Fruit fly (Drosophila melanogaster): ENCODE results near the gene Eig71Ee.

Gene Eig71Ee

dm6 chr3L:15624097-15624496 is 31.7 kb downstream of the Eig71Ee start:
- TF ChIP-seq svp (GFP tag): peak; percentile 13
- no peak for TF ChIP-seq Eip93F (GFP tag; optimal IDR thresholded peaks at IDR 0.05)
- TF ChIP-seq net (GFP tag; optimal IDR thresholded peaks at IDR 0.05): no peak
- no peak for TF ChIP-seq fkh (GFP tag; optimal IDR thresholded peaks at IDR 0.05)

- peak; percentile 26 for TF ChIP-seq Ets96B (tag; optimal IDR thresholded peaks at IDR 0.05)
- TF ChIP-seq CG8119 (GFP tag; IDR thresholded peaks at IDR 0.05): no peak
- peak; percentile 45 for TF ChIP-seq CG6854 (GFP tag; optimal IDR thresholded peaks at IDR 0.05)
- peak; percentile 58 for TF ChIP-seq Smox (GFP tag; optimal IDR thresholded peaks at IDR 0.05)
- TF ChIP-seq salr (GFP tag; optimal IDR thresholded peaks at IDR 0.05): peak; percentile 6 to 51
- peak; percentile 41 for TF ChIP-seq CG6808 (GFP tag; optimal IDR thresholded peaks at IDR 0.05)
- peak; percentile 65 for TF ChIP-seq fd85E (GFP tag; optimal IDR thresholded peaks at IDR 0.05)
- peak; percentile 82 for TF ChIP-seq esn (GFP tag; optimal IDR thresholded peaks at IDR 0.05)
- peak; percentile 32 for TF ChIP-seq fd59A (GFP tag; optimal IDR thresholded peaks at IDR 0.05)
- TF ChIP-seq acj6 (GFP tag; optimal IDR thresholded peaks at IDR 0.05): peak; percentile 61
- peak; percentile 74 for TF ChIP-seq pdm3 (GFP tag; optimal IDR thresholded peaks at IDR 0.05)
- peak; percentile 65 for TF ChIP-seq CG10669 (GFP tag; optimal IDR thresholded peaks at IDR 0.05)
- peak; percentile 34 to 64 for TF ChIP-seq ss (GFP tag; optimal IDR thresholded peaks at IDR 0.05)
- TF ChIP-seq Sox14 (GFP tag; optimal IDR thresholded peaks at IDR 0.05): peak; percentile 86
- TF ChIP-seq eg (GFP tag; IDR thresholded peaks at IDR 0.05): peak; percentile 69
- TF ChIP-seq dac (GFP tag; optimal IDR thresholded peaks at IDR 0.05): peak; percentile 41
- TF ChIP-seq CG4318 (GFP tag; optimal IDR thresholded peaks at IDR 0.05): no peak
- TF ChIP-seq CG7368 (GFP tag; optimal IDR thresholded peaks at IDR 0.05): peak; percentile 69
- peak; percentile 86 for TF ChIP-seq lz (GFP tag; optimal IDR thresholded peaks at IDR 0.05)
- peak; percentile 72 for TF ChIP-seq OdsH (GFP tag; optimal IDR thresholded peaks at IDR 0.05)
- peak; percentile 31 for TF ChIP-seq CG1621 (tag; optimal IDR thresholded peaks at IDR 0.05)
- TF ChIP-seq Sox15 (GFP tag; optimal IDR thresholded peaks at IDR 0.05): peak; percentile 51
- TF ChIP-seq CG15336 (GFP tag; IDR thresholded peaks at IDR 0.05): no peak; the same call in 1 of the 2 replicates
- TF ChIP-seq Ets21C (GFP tag; optimal IDR thresholded peaks at IDR 0.05): peak; percentile 63
- TF ChIP-seq Blimp-1 (GFP tag; optimal IDR thresholded peaks at IDR 0.05): peak; percentile 50
- peak; percentile 57 for TF ChIP-seq fkh (GFP tag; optimal IDR thresholded peaks at IDR 0.05)
- TF ChIP-seq achi (GFP tag; optimal IDR thresholded peaks at IDR 0.05): peak; percentile 68
- peak; percentile 70 for TF ChIP-seq Eip75B (GFP tag; optimal IDR thresholded peaks at IDR 0.05)
- peak; percentile 15 for TF ChIP-seq CG8632 (GFP tag; optimal IDR thresholded peaks at IDR 0.05)
- no peak for TF ChIP-seq Eip93F (GFP tag; optimal IDR thresholded peaks at IDR 0.05)
- peak; percentile 77 for TF ChIP-seq Hr39 (GFP tag; optimal IDR thresholded peaks at IDR 0.05)
- peak; percentile 16 for TF ChIP-seq CG9139 (GFP tag; optimal IDR thresholded peaks at IDR 0.05)
- peak; percentile 81 for TF ChIP-seq vri (GFP tag; optimal IDR thresholded peaks at IDR 0.05)
- TF ChIP-seq Eip78C (GFP tag): peak; percentile 85
- TF ChIP-seq CG6163 (GFP tag; IDR thresholded peaks at IDR 0.05): peak; percentile 70
- peak; percentile 15 for TF ChIP-seq spab (GFP tag; optimal IDR thresholded peaks at IDR 0.05)
- peak; percentile 85 for TF ChIP-seq topi (GFP tag; optimal IDR thresholded peaks at IDR 0.05)
- peak; percentile 85 for TF ChIP-seq svp (GFP tag)
- peak; percentile 66 for TF ChIP-seq net (GFP tag; optimal IDR thresholded peaks at IDR 0.05)
- TF ChIP-seq CG11902 (GFP tag; optimal IDR thresholded peaks at IDR 0.05): peak; percentile 63
- TF ChIP-seq CG6276 (GFP tag; optimal IDR thresholded peaks at IDR 0.05): no peak
- peak; percentile 32; the same call in 1 of the 2 replicates for TF ChIP-seq CG11294 (GFP tag; IDR thresholded peaks at IDR 0.05)
- peak; percentile 59 for TF ChIP-seq CG8319 (GFP tag; optimal IDR thresholded peaks at IDR 0.05)
- TF ChIP-seq CG11762 (GFP tag; optimal IDR thresholded peaks at IDR 0.05; ENCODE audit: insufficient read depth): no peak
- peak; percentile 59 for TF ChIP-seq CG32006 (GFP tag; optimal IDR thresholded peaks at IDR 0.05)
- peak; percentile 42 for TF ChIP-seq CG3032 (tag; optimal IDR thresholded peaks at IDR 0.05)
- TF ChIP-seq Hr4 (GFP tag; optimal IDR thresholded peaks at IDR 0.05): peak; percentile 28
- peak; percentile 67 for TF ChIP-seq CG10631 (GFP tag; optimal IDR thresholded peaks at IDR 0.05)
Observed at dm6 chr3L:15619626-15620247, 36.1 kb downstream of the Eig71Ee start, which contains the start of gene Phs. Phs (plus strand) TSS chr3L:15619901.

All from whole organism, prepupa.